Worm (Caenorhabditis elegans) whole organism, young adult: Measurements from ENCODE around the gene efhc-1.

ENCODE experiments used
- B0019.2 ChIP-seq: fragments of 200-800 bp; sonication (Bioruptor generic); conservative IDR thresholded peaks from 2 replicates; pipeline ENCODE4 v1.3.6; 2022; ENCODE audit warnings: missing genetic modification reagents, missing genetic modification characterization, missing compliant biosample characterization
- F10E7.11 ChIP-seq: sonication (generic microtip); optimal IDR thresholded peaks from 2 replicates; lab custom pipeline; 2017; ENCODE audit warnings: mild to moderate bottlenecking, missing genetic modification characterization, moderate library complexity, missing compliant biosample characterization
- F23B12.7 ChIP-seq: sonication (generic microtip); optimal IDR thresholded peaks from 2 replicates; lab custom pipeline; 2017; ENCODE audit warnings: missing genetic modification characterization, mild to moderate bottlenecking, missing compliant biosample characterization, antibody characterized with exemption, moderate library complexity; ENCODE audit not compliant: insufficient read depth
- F49E8.2 ChIP-seq: sonication (generic microtip); optimal IDR thresholded peaks from 3 replicates; lab custom pipeline; 2017; ENCODE audit warnings: missing genetic modification characterization, mild to moderate bottlenecking, missing compliant biosample characterization, antibody characterized with exemption, moderate library complexity; ENCODE audit not compliant: insufficient read depth
- K11D2.4 ChIP-seq: fragments of 200-800 bp; sonication (Bioruptor generic); IDR thresholded peaks from 2 replicates; pipeline ENCODE4 v1.3.6; 2022; ENCODE audit warnings: missing genetic modification reagents, missing genetic modification characterization, missing compliant biosample characterization
- K12H6.12 ChIP-seq: fragments of 200-800 bp; sonication (Bioruptor generic); optimal IDR thresholded peaks from 2 replicates; lab custom pipeline; 2018; ENCODE audit warnings: mild to moderate bottlenecking, missing genetic modification characterization, missing compliant biosample characterization
- Y56A3A.18 ChIP-seq: fragments of 200-800 bp; sonication (Bioruptor generic); IDR thresholded peaks from 2 replicates; pipeline ENCODE4 v1.3.6; 2022; ENCODE audit warnings: missing genetic modification reagents, missing genetic modification characterization, missing compliant biosample characterization
- ZK185.1 ChIP-seq: sonication (generic microtip); optimal IDR thresholded peaks from 2 replicates; lab custom pipeline; 2016; ENCODE audit warnings: mild to moderate bottlenecking, missing genetic modification characterization, missing compliant biosample characterization; ENCODE audit not compliant: poor library complexity, severe bottlenecking
- ama-1 ChIP-seq, 3 experiments: fragments of 150-350 bp in 1 of 3; sonication (generic microtip) in 2 of 3; optimal IDR thresholded peaks; 2 replicates each; lab custom pipeline; 2014 to 2018; ENCODE audit warnings: missing biosample characterization in 2 of 3, missing genetic modification characterization in 2 of 3, missing genetic modification reagents in 2 of 3
- attf-5 ChIP-seq: fragments of 200-800 bp; sonication (Bioruptor generic); optimal IDR thresholded peaks from 2 replicates; lab custom pipeline; 2018; ENCODE audit warnings: mild to moderate bottlenecking, missing genetic modification characterization, missing compliant biosample characterization
- cebp-1 ChIP-seq, 2 experiments: fragments of 200-800 bp in 1 of 2; sonication (Bioruptor generic) in 1 of 2; sonication (generic microtip) in 1 of 2; IDR thresholded peaks in 1 of 2; optimal IDR thresholded peaks in 1 of 2; 2 replicates each; pipeline versions ENCODE4 v1.3.6 to Lab custom; 2017 to 2022; ENCODE audit warnings: missing compliant biosample characterization in 2 of 2, missing genetic modification characterization in 2 of 2, mild to moderate bottlenecking in 1 of 2, missing genetic modification reagents in 1 of 2, moderate library complexity in 1 of 2
- ceh-100 ChIP-seq: fragments of 200-800 bp; sonication (Bioruptor generic); IDR thresholded peaks from 2 replicates; pipeline ENCODE4 v1.3.6; 2022; ENCODE audit warnings: missing genetic modification reagents, missing genetic modification characterization, missing compliant biosample characterization
- ceh-58 ChIP-seq: fragments of 200-800 bp; sonication (Bioruptor generic); IDR thresholded peaks from 2 replicates; pipeline ENCODE4 v1.3.6; 2022; ENCODE audit warnings: missing genetic modification characterization, missing compliant biosample characterization
- chd-7 ChIP-seq: sonication (generic microtip); optimal IDR thresholded peaks from 2 replicates; lab custom pipeline; 2016; ENCODE audit warnings: mild to moderate bottlenecking, missing genetic modification characterization, moderate library complexity, missing compliant biosample characterization
- dox-1 ChIP-seq: fragments of 200-800 bp; sonication (Bioruptor generic); IDR thresholded peaks from 2 replicates; pipeline ENCODE4 v1.3.6; 2022; ENCODE audit warnings: missing genetic modification reagents, missing genetic modification characterization, missing compliant biosample characterization
- egrh-3 ChIP-seq: fragments of 200-800 bp; sonication (Bioruptor generic); IDR thresholded peaks from 2 replicates; pipeline ENCODE4 v1.3.6; 2022; ENCODE audit warnings: missing genetic modification reagents, missing genetic modification characterization, missing compliant biosample characterization
- ets-4 ChIP-seq: fragments of 200-800 bp; sonication (Bioruptor generic); optimal IDR thresholded peaks from 2 replicates; lab custom pipeline; 2018; ENCODE audit warnings: mild to moderate bottlenecking, missing genetic modification characterization, missing compliant biosample characterization
- gei-17 ChIP-seq: fragments of 200-800 bp; sonication (Bioruptor generic); optimal IDR thresholded peaks from 2 replicates; lab custom pipeline; 2018; ENCODE audit warnings: mild to moderate bottlenecking, missing genetic modification characterization, missing compliant biosample characterization
- him-1 ChIP-seq: sonication (generic microtip); optimal IDR thresholded peaks from 2 replicates; lab custom pipeline; 2016; ENCODE audit warnings: missing genotype, missing genetic modification reagents, missing genetic modification characterization, missing compliant biosample characterization
- hmg-1.2 ChIP-seq: fragments of 200-800 bp; sonication (Bioruptor generic); IDR thresholded peaks from 2 replicates; pipeline ENCODE4 v1.3.6; 2022; ENCODE audit warnings: missing genetic modification reagents, missing genetic modification characterization, missing compliant biosample characterization
- hsf-1 ChIP-seq: fragments of 200-800 bp; sonication (Bioruptor generic); IDR thresholded peaks from 2 replicates; pipeline ENCODE4 v1.3.6; 2022; ENCODE audit warnings: missing genetic modification reagents, missing genetic modification characterization, missing compliant biosample characterization
- lir-1 ChIP-seq: fragments of 200-800 bp; sonication (Bioruptor generic); conservative IDR thresholded peaks from 2 replicates; pipeline ENCODE4 v1.3.6; 2022; ENCODE audit warnings: missing genetic modification reagents, missing genetic modification characterization, missing compliant biosample characterization
- madf-6 ChIP-seq: fragments of 200-800 bp; sonication (Bioruptor generic); IDR thresholded peaks from 2 replicates; pipeline ENCODE4 v1.3.6; 2022; ENCODE audit warnings: missing genetic modification reagents, missing genetic modification characterization, missing compliant biosample characterization
- mel-28 ChIP-seq: sonication (generic microtip); optimal IDR thresholded peaks from 2 replicates; lab custom pipeline; 2016; ENCODE audit warnings: borderline replicate concordance, mild to moderate bottlenecking, missing genetic modification characterization, missing compliant biosample characterization
- nfyb-1 ChIP-seq: fragments of 200-800 bp; sonication (Bioruptor generic); IDR thresholded peaks from 2 replicates; pipeline ENCODE4 v1.3.6; 2022; ENCODE audit warnings: missing genetic modification reagents, missing genetic modification characterization, missing compliant biosample characterization
- nhr-80 ChIP-seq: sonication (generic microtip); optimal IDR thresholded peaks from 2 replicates; lab custom pipeline; 2016; ENCODE audit warnings: missing genetic modification characterization, missing compliant biosample characterization
- pbrm-1 ChIP-seq: fragments of 200-800 bp; sonication (Bioruptor generic); IDR thresholded peaks from 2 replicates; pipeline ENCODE4 v1.3.6; 2022; ENCODE audit warnings: missing genetic modification reagents, missing genetic modification characterization, missing compliant biosample characterization
- snpc-1.1 ChIP-seq: sonication (generic microtip); optimal IDR thresholded peaks from 2 replicates; lab custom pipeline; 2017; ENCODE audit warnings: missing genetic modification characterization, mild to moderate bottlenecking, missing compliant biosample characterization, antibody characterized with exemption, moderate library complexity, missing genotype, missing genetic modification reagents; ENCODE audit not compliant: insufficient read depth
- somi-1 ChIP-seq: fragments of 200-800 bp; sonication (Bioruptor generic); optimal IDR thresholded peaks from 2 replicates; lab custom pipeline; 2018; ENCODE audit warnings: mild to moderate bottlenecking, missing genetic modification characterization, missing compliant biosample characterization
- sptf-2 ChIP-seq: fragments of 200-800 bp; sonication (Bioruptor generic); optimal IDR thresholded peaks from 2 replicates; lab custom pipeline; 2018; ENCODE audit warnings: mild to moderate bottlenecking, missing genetic modification characterization, missing compliant biosample characterization
- zfh-2 ChIP-seq: fragments of 200-800 bp; sonication (Bioruptor generic); conservative IDR thresholded peaks from 2 replicates; pipeline ENCODE4 v1.3.6; 2022; ENCODE audit warnings: missing genetic modification reagents, missing genetic modification characterization, missing compliant biosample characterization
- zim-3 ChIP-seq: sonication (generic microtip); optimal IDR thresholded peaks from 2 replicates; lab custom pipeline; 2017; ENCODE audit warnings: mild to moderate bottlenecking, missing genetic modification characterization, moderate library complexity, missing compliant biosample characterization
- ztf-25 ChIP-seq: fragments of 200-800 bp; sonication (Bioruptor generic); IDR thresholded peaks from 2 replicates; pipeline ENCODE4 v1.3.6; 2022; ENCODE audit warnings: missing genetic modification reagents, missing genetic modification characterization, missing compliant biosample characterization
- ztf-3 ChIP-seq: fragments of 200-800 bp; sonication (Bioruptor generic); optimal IDR thresholded peaks from 2 replicates; lab custom pipeline; 2018; ENCODE audit warnings: mild to moderate bottlenecking, missing genetic modification characterization, missing compliant biosample characterization

Gene efhc-1

DNA sequence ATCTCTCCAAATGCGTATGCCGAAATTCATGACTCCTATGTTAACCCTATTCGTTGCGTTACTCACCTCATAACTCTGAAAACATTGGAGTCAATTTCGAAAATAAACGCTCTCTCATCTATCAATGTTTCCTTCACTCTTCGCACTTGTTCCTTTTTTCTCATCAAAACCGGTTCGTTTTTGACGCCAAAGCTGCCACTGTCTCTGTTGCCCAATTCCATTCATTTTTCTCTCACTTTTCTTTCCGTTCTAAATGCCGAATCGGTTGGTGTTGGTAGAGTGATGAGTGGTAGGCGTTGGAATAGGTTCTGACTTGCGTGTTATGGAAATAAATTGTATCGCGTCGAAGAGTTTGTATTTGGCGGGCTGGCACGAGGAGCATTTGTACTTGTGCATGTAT lies 35.2 kb downstream of the efhc-1 start (continued):
- TF ChIP-seq pbrm-1 (GFP tag; lab: Robert Waterston, UW), result no peak

DNA sequence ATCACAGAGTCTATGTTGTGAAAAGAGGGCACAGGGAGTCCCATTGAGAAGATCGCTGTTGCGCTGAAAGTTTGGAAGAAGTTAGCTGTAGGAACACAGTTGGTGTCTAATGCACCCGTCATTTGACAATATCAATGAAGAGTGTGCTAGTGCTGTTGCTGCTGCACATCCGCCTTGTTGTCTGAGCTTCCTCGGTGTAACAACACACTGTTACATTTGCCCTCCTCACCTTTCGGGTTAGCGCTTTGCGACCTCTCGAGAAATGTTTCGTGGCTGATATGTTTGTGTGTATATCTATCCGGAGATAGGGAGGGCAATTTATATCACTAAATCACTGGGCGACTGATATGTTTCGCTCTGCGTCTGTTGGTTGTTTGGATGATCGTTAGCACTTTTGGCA lies 36.1 kb downstream of the efhc-1 start:
- TF ChIP-seq cebp-1 (GFP tag; IDR thresholded peaks at IDR 0.05; lab: Robert Waterston, UW) (no peak), cebp-1 (tag; optimal IDR thresholded peaks at IDR 0.05; lab: Kevin White, UChicago) (peak; percentile 29), hsf-1 (GFP tag; lab: Robert Waterston, UW) (0 out of 2 replicates have a peak, but pooled peaks have one; percentile 13), chd-7 (tag; lab: Kevin White, UChicago) (no peak), madf-6 (GFP tag; lab: Robert Waterston, UW) (no peak), nhr-80 (tag; lab: Kevin White, UChicago) (peak; percentile 63), F49E8.2 (tag; lab: Kevin White, UChicago) (no peak), ZK185.1 (tag; lab: Kevin White, UChicago) (no peak), dox-1 (GFP tag; lab: Robert Waterston, UW) (peak; percentile 62; the same call in 1 of the 2 replicates)

DNA sequence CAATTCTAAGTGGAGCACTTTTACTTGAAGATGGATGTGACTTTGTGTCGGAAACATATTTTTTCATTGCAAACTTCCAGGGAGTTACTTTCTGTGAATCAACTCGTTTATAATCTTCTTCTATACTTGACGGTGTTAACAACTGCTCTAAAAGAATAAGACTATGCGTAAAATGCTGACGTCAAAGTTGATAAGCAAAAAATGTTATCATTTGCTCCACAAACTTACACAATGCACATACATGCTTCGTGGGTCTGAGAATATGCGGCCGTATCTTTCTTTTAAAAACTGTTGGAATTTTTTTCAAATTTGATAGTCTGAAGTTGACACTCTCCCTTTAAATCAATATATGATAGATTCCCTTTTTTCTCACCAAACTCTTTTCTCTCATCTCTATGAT lies 37.0 kb downstream of the efhc-1 start:
- TF ChIP-seq mel-28 (tag; lab: Kevin White, UChicago) (no peak), sptf-2 (GFP tag; lab: Kevin White, UChicago) (no peak)
- TF ChIP-seq, all 124 proteins: peak for 0

DNA sequence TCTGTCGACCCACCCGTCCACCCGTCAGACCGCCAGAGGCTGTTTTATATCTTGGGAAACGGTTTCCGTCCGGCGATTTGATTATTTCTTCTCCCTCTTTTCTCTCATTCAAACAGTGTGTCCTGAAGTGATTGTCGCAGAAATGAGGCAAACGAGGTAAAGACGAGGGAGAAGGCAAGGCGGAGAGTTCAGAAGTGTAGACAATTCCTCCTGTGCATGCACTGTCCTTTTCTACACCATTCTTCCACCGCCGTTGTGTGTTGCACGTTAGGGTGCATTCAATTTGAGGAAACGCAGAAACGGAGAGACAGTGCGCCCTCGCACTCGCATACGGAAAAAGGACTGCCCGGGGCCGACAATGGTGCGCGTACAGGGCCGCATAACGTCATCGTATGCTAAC lies 37.5 kb downstream of the efhc-1 start:
- TF ChIP-seq snpc-1.1 (tag; lab: Kevin White, UChicago) (no peak), cebp-1 (GFP tag; IDR thresholded peaks at IDR 0.05; lab: Robert Waterston, UW) (no peak), cebp-1 (tag; optimal IDR thresholded peaks at IDR 0.05; lab: Kevin White, UChicago) (peak; percentile 30), hmg-1.2 (peak; percentile 54; the same call in 1 of the 2 replicates), madf-6 (GFP tag; lab: Robert Waterston, UW) (0 out of 2 replicates have a peak, but pooled peaks have one; percentile 7), attf-5 (GFP tag; lab: Kevin White, UChicago) (peak; percentile 3), Y56A3A.18 (no peak), dox-1 (GFP tag; lab: Robert Waterston, UW) (peak; percentile 81), nhr-80 (tag; lab: Kevin White, UChicago) (peak; percentile 81), ets-4 (GFP tag; lab: Kevin White, UChicago) (peak; percentile 77), nfyb-1 (GFP tag; lab: Robert Waterston, UW) (0 out of 2 replicates have a peak, but pooled peaks have one; percentile 20)

DNA sequence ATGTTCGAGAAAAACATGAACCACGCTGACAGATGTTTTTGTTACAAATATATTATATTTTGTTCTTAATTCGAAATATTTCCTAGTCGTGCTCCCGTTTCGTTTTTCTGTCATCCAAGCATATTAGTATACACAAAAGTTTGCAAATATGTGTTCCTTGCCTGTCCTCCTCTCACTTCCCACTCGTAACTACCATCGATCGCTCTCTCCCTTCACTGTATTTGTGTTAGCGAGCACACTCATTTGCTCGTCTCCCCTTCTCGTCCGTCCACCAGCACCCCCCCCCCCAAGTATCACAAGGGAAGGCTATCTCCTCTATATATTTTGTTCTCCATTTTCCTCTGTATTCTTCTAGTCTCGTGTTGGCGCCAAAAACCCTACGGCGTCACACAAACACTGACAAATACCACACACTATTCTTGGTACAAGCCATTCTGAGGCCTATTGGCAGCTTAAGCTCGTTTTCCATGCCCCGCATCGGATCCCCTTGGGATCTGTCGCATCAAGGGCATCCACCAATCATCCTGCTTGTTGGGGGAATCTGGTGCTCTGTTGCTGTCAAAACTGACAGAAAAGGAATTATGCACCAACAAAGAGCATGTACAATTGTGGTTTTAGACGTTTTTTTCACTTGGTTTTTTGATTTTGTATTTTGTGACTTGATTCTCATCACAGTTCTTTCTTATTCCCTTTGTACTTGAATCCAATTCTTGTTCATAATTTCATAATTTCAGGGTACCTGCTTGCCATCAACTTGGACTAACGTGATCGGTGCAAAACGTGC lies 38.5 kb downstream of the efhc-1 start, which contains the start of gene pkn-1:
pkn-1 (plus strand) TSS at position 734 of the 784 bp plus-strand sequence.
- TF ChIP-seq somi-1 (GFP tag; lab: Kevin White, UChicago) (no peak), zfh-2 (GFP tag; lab: Robert Waterston, UW) (peak; percentile 43; the same call in 1 of the 2 replicates), chd-7 (tag; lab: Kevin White, UChicago) (peak; percentile 45), egrh-3 (GFP tag; lab: Robert Waterston, UW) (peak; percentile 39; the same call in 1 of the 2 replicates), dox-1 (GFP tag; lab: Robert Waterston, UW) (peak; percentile 30; the same call in 1 of the 2 replicates), ama-1 (optimal IDR thresholded peaks at IDR 0.05; lab: Kevin White, UChicago) (no peak), ama-1 (GFP tag; optimal IDR thresholded peaks at IDR 0.05; lab: Kevin White, UChicago) (no peak), nhr-80 (tag; lab: Kevin White, UChicago) (peak; percentile 21), K11D2.4 (GFP tag; lab: Robert Waterston, UW) (no peak)
- TF ChIP-seq, all 124 proteins: peak for 5

DNA sequence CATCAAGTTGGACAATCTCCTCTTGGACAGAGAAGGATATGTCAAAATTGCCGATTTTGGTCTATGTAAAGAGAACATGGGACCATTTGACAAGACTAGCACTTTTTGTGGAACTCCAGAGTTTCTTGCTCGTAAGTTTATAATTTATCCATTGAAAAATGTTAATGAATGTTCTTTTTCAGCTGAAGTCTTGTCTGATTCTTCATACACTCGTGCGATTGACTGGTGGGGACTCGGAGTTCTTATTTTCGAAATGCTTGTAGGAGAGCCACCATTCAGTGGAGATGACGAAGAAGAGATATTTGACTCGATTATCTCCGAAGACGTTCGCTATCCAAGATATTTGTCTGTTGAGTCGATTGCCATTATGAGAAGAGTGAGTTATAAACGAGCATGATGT lies 42.9 kb downstream of the efhc-1 start:
- no peak for TF ChIP-seq F10E7.11 (tag; lab: Kevin White, UChicago)
- TF ChIP-seq K12H6.12 (tag; lab: Kevin White, UChicago), result no peak
- no peak for TF ChIP-seq snpc-1.1 (tag; lab: Kevin White, UChicago)
- TF ChIP-seq lir-1, result no peak
- TF ChIP-seq ceh-58, result no peak
- TF ChIP-seq gei-17 (GFP tag; lab: Kevin White, UChicago), result no peak
- TF ChIP-seq ztf-25 (GFP tag; lab: Robert Waterston, UW), result no peak
- no peak for TF ChIP-seq F23B12.7 (tag; lab: Kevin White, UChicago)
- TF ChIP-seq B0019.2 (GFP tag; lab: Robert Waterston, UW), result no peak
- TF ChIP-seq him-1 (tag; lab: Kevin White, UChicago), result no peak
- no peak for TF ChIP-seq ceh-100 (GFP tag; lab: Robert Waterston, UW)
- no peak for TF ChIP-seq zim-3 (tag; lab: Kevin White, UChicago)
- TF ChIP-seq ztf-3 (GFP tag; lab: Kevin White, UChicago), result no peak
